Worm (Caenorhabditis elegans) whole organism, L4/young adult: ENCODE results near the gene mam-2.
"Not testable (repeated sequence)": the region's sequence is repeated elsewhere in the genome, so short reads cannot be mapped to it uniquely, and the experiment has no call there.

Experiments used
- W03F9.2 ChIP-seq: fragments of 150-350 bp; optimal IDR thresholded peaks from 2 replicates; lab custom pipeline; 2014; ENCODE audit warnings: missing biosample characterization, missing genetic modification characterization
- dao-5 ChIP-seq: sonication (generic microtip); optimal IDR thresholded peaks from 2 replicates; lab custom pipeline; 2016; ENCODE audit warnings: missing genotype, missing genetic modification characterization, moderate library complexity, missing compliant biosample characterization
- him-1 ChIP-seq: sonication (generic microtip); optimal IDR thresholded peaks from 2 replicates; lab custom pipeline; 2016; ENCODE audit warnings: missing genotype, missing genetic modification reagents, missing genetic modification characterization, missing compliant biosample characterization

- TF ChIP-seq W03F9.2, him-1, dao-5 (tag; lab: Kevin White, UChicago): not testable (repeated sequence)
These were observed 45.8 kb downstream of the mam-2 start, which contains the start of the genes F44D12.16 and msd-2 for ce11 chrIV:10028779-10029178.
